Worm (Caenorhabditis elegans) whole organism, L3 larva: ENCODE data around the gene din-1.

Experiments
- ceh-28 ChIP-seq: fragments of 150-350 bp; optimal IDR thresholded peaks from 2 replicates; lab custom pipeline; 2014; ENCODE audit warnings: missing biosample characterization, missing genetic modification reagents, missing genetic modification characterization
- lin-15B ChIP-seq: fragments of 150-350 bp; optimal IDR thresholded peaks from 2 replicates; lab custom pipeline; 2014; ENCODE audit warnings: missing biosample characterization, missing genetic modification characterization
- sea-2 ChIP-seq: fragments of 150-350 bp; sonication (generic microtip); optimal IDR thresholded peaks from 4 replicates; lab custom pipeline; 2014; ENCODE audit warnings: missing biosample characterization, missing genetic modification reagents, missing genetic modification characterization

The din-1 gene

ce11 chrII:11566970-11567711, 66.3 kb downstream of the din-1 start, which contains the start of gene F54D5.5:
TSS of gene F54D5.5 (minus strand) at chrII:11567020.
- TF ChIP-seq ceh-28 (tag; lab: Kevin White, UChicago) (no peak), lin-15B (tag; lab: Kevin White, UChicago) (peak; percentile 49), sea-2 (no peak)
- TF ChIP-seq, all 47 proteins: peak for 1
